Worm (Caenorhabditis elegans): ENCODE results near the gene T06C10.3.

Gene T06C10.3

ce11 chrIV:7834625-7835228, 35.8 kb upstream of the T06C10.3 start, which contains the start of gene erp-44.2:
TSS of gene erp-44.2 (minus strand) at chrIV:7834675.
- TF ChIP-seq ceh-63 (GFP tag; optimal IDR thresholded peaks at IDR 0.05) (no peak), fkh-4 (tag; optimal IDR thresholded peaks at IDR 0.05; ENCODE audit: borderline replicate concordance) (no peak), sup-37 (GFP tag; optimal IDR thresholded peaks at IDR 0.05) (no peak), mef-2 (tag; optimal IDR thresholded peaks at IDR 0.05) (no peak), C04F5.9 (tag; optimal IDR thresholded peaks at IDR 0.05) (no peak), sptf-1 (tag; optimal IDR thresholded peaks at IDR 0.05) (no peak), efl-3 (GFP tag; optimal IDR thresholded peaks at IDR 0.05) (no peak)

ce11 chrIV:7836030-7836429, 34.5 kb upstream of the T06C10.3 start:
- TF ChIP-seq ceh-88 (GFP tag; IDR thresholded peaks at IDR 0.05) (no peak), efl-1 (optimal IDR thresholded peaks at IDR 0.05) (peak in 1 of 2 experiments; percentile 1), efl-1 (GFP tag; optimal IDR thresholded peaks at IDR 0.05 in 1 of 2) (peak in 1 of 2 experiments; percentile 85), dsc-1 (tag; optimal IDR thresholded peaks at IDR 0.05) (no peak), efl-3 (GFP tag; optimal IDR thresholded peaks at IDR 0.05) (no peak), lir-3 (tag; optimal IDR thresholded peaks at IDR 0.05; ENCODE audit: poor library complexity) (no peak), zip-4 (GFP tag; optimal IDR thresholded peaks at IDR 0.05) (no peak), aha-1 (tag; optimal IDR thresholded peaks at IDR 0.05) (no peak), nhr-11 (tag; optimal IDR thresholded peaks at IDR 0.05) (no peak), ets-5 (GFP tag; IDR thresholded peaks at IDR 0.05) (no peak), fkh-10 (GFP tag; optimal IDR thresholded peaks at IDR 0.05) (no peak), mef-2 (tag; optimal IDR thresholded peaks at IDR 0.05) (no peak), C04F5.9 (tag; optimal IDR thresholded peaks at IDR 0.05) (no peak), fkh-4 (tag; optimal IDR thresholded peaks at IDR 0.05; ENCODE audit: borderline replicate concordance) (no peak), sptf-1 (tag; optimal IDR thresholded peaks at IDR 0.05) (no peak), pax-3 (tag; optimal IDR thresholded peaks at IDR 0.05) (no peak), grh-1 (GFP tag; IDR thresholded peaks at IDR 0.05) (peak; percentile 27; the same call in 1 of the 2 replicates), lin-15B (tag; optimal IDR thresholded peaks at IDR 0.05) (no peak), nhr-20 (tag; optimal IDR thresholded peaks at IDR 0.05) (peak; percentile 56), irx-1 (tag; optimal IDR thresholded peaks at IDR 0.05) (no peak), nhr-90 (tag; optimal IDR thresholded peaks at IDR 0.05; ENCODE audit: poor library complexity) (peak; percentile 27), dpl-1 (GFP tag; optimal IDR thresholded peaks at IDR 0.05) (no peak), vab-15 (tag; optimal IDR thresholded peaks at IDR 0.05) (no peak), nhr-85 (tag) (peak; percentile 66), ama-1 (optimal IDR thresholded peaks at IDR 0.05) (no peak), xbp-1 (tag; optimal IDR thresholded peaks at IDR 0.05) (no peak), mab-9 (GFP tag; IDR thresholded peaks at IDR 0.05) (no peak), ztf-11 (tag; optimal IDR thresholded peaks at IDR 0.05) (no peak), nhr-28 (tag; optimal IDR thresholded peaks at IDR 0.05) (no peak), nhr-76 (tag; optimal IDR thresholded peaks at IDR 0.05) (no peak), pag-3 (tag; optimal IDR thresholded peaks at IDR 0.05; ENCODE audit: borderline replicate concordance, insufficient read depth) (no peak), hlh-17 (GFP tag; optimal IDR thresholded peaks at IDR 0.05; ENCODE audit: borderline replicate concordance) (no peak), blmp-1 (tag; optimal IDR thresholded peaks at IDR 0.05) (peak; percentile 92), pqm-1 (tag; optimal IDR thresholded peaks at IDR 0.05) (no peak), lin-13 (GFP tag; optimal IDR thresholded peaks at IDR 0.05) (no peak), ztf-4 (tag; optimal IDR thresholded peaks at IDR 0.05) (no peak), nhr-77 (tag; optimal IDR thresholded peaks at IDR 0.05) (no peak), unc-30 (tag; optimal IDR thresholded peaks at IDR 0.05) (no peak), ceh-90 (tag; optimal IDR thresholded peaks at IDR 0.05) (no peak), snu-23 (GFP tag; optimal IDR thresholded peaks at IDR 0.05) (peak; percentile 57), nhr-47 (tag; optimal IDR thresholded peaks at IDR 0.05) (no peak), egl-27 (tag; optimal IDR thresholded peaks at IDR 0.05) (no peak), nhr-71 (tag; optimal IDR thresholded peaks at IDR 0.05) (peak; percentile 10), tbx-2 (tag; optimal IDR thresholded peaks at IDR 0.05) (no peak), C16A3.4 (tag; optimal IDR thresholded peaks at IDR 0.05) (peak; percentile 0), unc-62 (GFP tag; optimal IDR thresholded peaks at IDR 0.05) (no peak), ceh-82 (tag; optimal IDR thresholded peaks at IDR 0.05) (no peak), rnt-1 (tag; optimal IDR thresholded peaks at IDR 0.05) (no peak)

All from whole organism, L1 larva.